Fruit fly (Drosophila melanogaster) whole organism: ENCODE data around the gene Rbf2.

Experiments used
- Dll ChIP-seq: fragments of >200 bp; optimal IDR thresholded peaks from 2 replicates; lab custom pipeline; 2017
- EcR ChIP-seq, 2 experiments: fragments of >200 bp; optimal IDR thresholded peaks; 2 replicates each; lab custom pipeline; 2017; ENCODE audit warnings: missing biosample characterization in 2 of 2, missing genetic modification characterization in 2 of 2, missing genetic modification reagents in 2 of 2
- pan ChIP-seq: fragments of >200 bp; optimal IDR thresholded peaks from 2 replicates; lab custom pipeline; 2017
- psq ChIP-seq: fragments of >200 bp; optimal IDR thresholded peaks from 2 replicates; lab custom pipeline; 2017
- usp ChIP-seq: fragments of >200 bp; optimal IDR thresholded peaks from 2 replicates; lab custom pipeline; 2017; ENCODE audit warnings: missing biosample characterization, missing genetic modification characterization, mixed read lengths

DNA sequence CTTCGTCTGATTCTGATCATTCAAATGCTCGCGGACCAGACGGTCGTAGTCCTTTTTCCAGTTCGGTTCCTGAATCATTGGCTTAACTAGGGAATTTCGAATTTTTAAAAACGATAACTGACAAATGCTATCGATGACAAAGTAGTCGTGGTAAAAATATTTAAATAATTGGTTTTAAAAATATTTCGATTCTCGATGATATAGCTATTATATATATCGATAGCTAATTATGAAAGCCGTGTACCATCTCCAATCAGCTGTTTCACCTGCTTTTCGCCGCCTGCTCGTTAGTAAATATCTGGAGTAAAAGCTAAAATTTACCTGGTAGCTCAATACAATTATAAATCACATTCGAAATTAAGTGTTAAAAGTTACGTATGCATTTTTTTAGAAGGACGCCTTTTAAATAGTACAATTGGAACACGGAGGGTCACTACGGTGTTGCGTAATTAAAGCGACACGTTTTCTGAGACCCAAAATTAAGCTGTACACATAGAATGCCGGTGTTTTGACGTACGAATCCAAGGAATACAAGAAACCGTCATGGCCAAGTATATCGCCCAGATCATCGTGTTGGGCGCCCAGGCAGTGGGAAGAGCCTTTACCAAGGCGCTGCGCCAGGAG lies 31.5 kb upstream of the Rbf2 start, which contains the start of the genes CG5478 and blp:
- TF ChIP-seq pan (lab: Kevin White, UChicago) (no peak), usp (GFP tag; lab: Kevin White, UChicago) (no peak), psq (lab: Kevin White, UChicago) (no peak), Dll (lab: Kevin White, UChicago) (no peak), EcR (GFP tag; optimal IDR thresholded peaks at IDR 0.05; lab: Kevin White, UChicago) (no peak)
